Worm (Caenorhabditis elegans) whole organism, midembryonic: ENCODE measurements around the gene Y75B8A.31.
"Not testable (repeated sequence)": the region's sequence is repeated elsewhere in the genome, so short reads cannot be mapped to it uniquely, and the experiment has no call there.

Source experiments
- T22C8.4 ChIP-seq: fragments of 200-800 bp; sonication (Bioruptor generic); IDR thresholded peaks from 2 replicates; pipeline ENCODE4 v1.3.6; 2022; ENCODE audit warnings: missing genetic modification characterization, missing compliant biosample characterization
- cog-1 ChIP-seq: sonication (generic microtip); optimal IDR thresholded peaks from 2 replicates; lab custom pipeline; 2016; ENCODE audit warnings: missing genetic modification characterization, missing compliant biosample characterization
- flt-1 ChIP-seq: fragments of 200-800 bp; sonication (Bioruptor generic); IDR thresholded peaks from 2 replicates; pipeline ENCODE4 v1.3.6; 2022; ENCODE audit warnings: missing genetic modification characterization, missing compliant biosample characterization
- klf-2 ChIP-seq: fragments of 200-800 bp; sonication (Bioruptor generic); conservative IDR thresholded peaks from 2 replicates; pipeline ENCODE4 v1.3.6; 2022; ENCODE audit warnings: missing genetic modification reagents, missing genetic modification characterization, missing compliant biosample characterization
- med-1 ChIP-seq: sonication (generic microtip); optimal IDR thresholded peaks from 2 replicates; lab custom pipeline; 2017; ENCODE audit warnings: missing genetic modification characterization, mild to moderate bottlenecking, missing compliant biosample characterization, antibody characterized with exemption, missing genetic modification reagents; ENCODE audit not compliant: insufficient read depth
- ref-1 ChIP-seq: fragments of 200-800 bp; sonication (Bioruptor generic); conservative IDR thresholded peaks from 2 replicates; pipeline ENCODE4 v1.3.6; 2022; ENCODE audit warnings: missing genetic modification reagents, missing genetic modification characterization, missing compliant biosample characterization
- tab-1 ChIP-seq: fragments of 200-800 bp; sonication (Bioruptor generic); IDR thresholded peaks from 2 replicates; pipeline ENCODE4 v1.3.6; 2022; ENCODE audit warnings: missing genetic modification characterization, missing compliant biosample characterization
- ztf-23 ChIP-seq: fragments of 200-800 bp; sonication (Bioruptor generic); IDR thresholded peaks from 2 replicates; pipeline ENCODE4 v1.3.6; 2022; ENCODE audit warnings: missing genetic modification reagents, missing genetic modification characterization, missing compliant biosample characterization
- ztf-29 ChIP-seq: fragments of 200-800 bp; sonication (Bioruptor generic); IDR thresholded peaks from 2 replicates; pipeline ENCODE4 v1.3.6; 2022; ENCODE audit warnings: missing genetic modification reagents, missing genetic modification characterization, missing compliant biosample characterization

Gene Y75B8A.31

ce11 chrIII:12377198-12377662, 25.8 kb downstream of the Y75B8A.31 start, which contains the start of gene pph-4.2:
pph-4.2 (minus strand) TSS chrIII:12377248.
- TF ChIP-seq klf-2 (GFP tag; lab: Robert Waterston, UW) (no peak), flt-1 (GFP tag; lab: Robert Waterston, UW) (no peak), med-1 (GFP tag; lab: Kevin White, UChicago) (no peak), cog-1 (tag; lab: Kevin White, UChicago) (no peak), ref-1 (GFP tag; lab: Robert Waterston, UW) (no peak), ztf-29 (GFP tag; lab: Robert Waterston, UW) (no peak), tab-1 (GFP tag; lab: Robert Waterston, UW) (no peak), T22C8.4 (GFP tag; lab: Robert Waterston, UW) (no peak), ztf-23 (no peak)

DNA sequence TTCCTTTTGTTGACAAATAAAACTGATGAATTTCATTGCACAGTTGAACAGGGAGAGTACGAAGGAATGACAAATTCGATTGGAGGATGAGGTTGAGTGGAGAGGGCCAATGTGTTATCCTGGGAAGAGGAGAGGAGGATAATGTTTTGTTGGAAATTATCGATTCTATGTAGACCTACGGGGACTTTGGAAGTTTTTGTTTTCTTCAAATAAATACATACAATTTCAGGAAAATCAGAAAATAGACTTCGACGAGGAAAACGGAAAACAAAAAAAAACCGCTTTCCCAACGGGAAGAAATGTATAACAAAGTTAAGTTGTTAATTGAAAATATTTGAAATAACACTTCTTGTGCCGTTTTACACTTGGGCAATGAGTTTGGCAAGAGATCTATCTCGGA, 32.3 kb downstream of the Y75B8A.31 start, which contains the start of gene Y49E10.4:
Y49E10.4 (minus strand) TSS at position 101 of the 400 bp plus-strand sequence.
- TF ChIP-seq klf-2 (GFP tag; lab: Robert Waterston, UW); ztf-23; ztf-29 (GFP tag; lab: Robert Waterston, UW): not testable (repeated sequence)

DNA sequence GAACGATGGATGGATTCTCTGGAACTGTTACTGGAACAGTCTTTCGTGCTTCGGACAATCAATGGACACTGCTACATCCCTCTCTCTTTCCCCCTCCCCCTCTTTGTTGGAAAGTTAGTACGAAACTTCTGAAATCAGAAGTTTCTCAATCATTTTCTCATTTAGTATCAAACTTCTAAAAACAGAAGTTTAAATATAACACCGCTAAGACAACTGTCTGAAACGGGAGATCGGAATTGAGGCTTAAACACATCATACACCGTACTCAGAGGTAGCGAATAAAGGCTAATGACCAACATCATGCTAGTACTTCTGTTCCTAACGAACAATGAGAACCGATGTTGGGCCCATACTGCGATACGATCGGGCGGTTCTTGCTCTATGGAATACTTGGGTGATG, 35.2 kb downstream of the Y75B8A.31 start, which contains the start of gene Y49E10.30:
Y49E10.30 (plus strand) TSS at position 301 of the 400 bp plus-strand sequence.
- TF ChIP-seq tab-1 (GFP tag; lab: Robert Waterston, UW); T22C8.4 (GFP tag; lab: Robert Waterston, UW); ztf-23: not testable (repeated sequence)

- TF ChIP-seq ztf-29 (GFP tag; lab: Robert Waterston, UW) = no peak
- no peak for TF ChIP-seq med-1 (GFP tag; lab: Kevin White, UChicago)
- no peak for TF ChIP-seq ref-1 (GFP tag; lab: Robert Waterston, UW)
- TF ChIP-seq T22C8.4 (GFP tag; lab: Robert Waterston, UW) = no peak
Observed at ce11 chrIII:12388106-12388505, 36.7 kb downstream of the Y75B8A.31 start.

DNA sequence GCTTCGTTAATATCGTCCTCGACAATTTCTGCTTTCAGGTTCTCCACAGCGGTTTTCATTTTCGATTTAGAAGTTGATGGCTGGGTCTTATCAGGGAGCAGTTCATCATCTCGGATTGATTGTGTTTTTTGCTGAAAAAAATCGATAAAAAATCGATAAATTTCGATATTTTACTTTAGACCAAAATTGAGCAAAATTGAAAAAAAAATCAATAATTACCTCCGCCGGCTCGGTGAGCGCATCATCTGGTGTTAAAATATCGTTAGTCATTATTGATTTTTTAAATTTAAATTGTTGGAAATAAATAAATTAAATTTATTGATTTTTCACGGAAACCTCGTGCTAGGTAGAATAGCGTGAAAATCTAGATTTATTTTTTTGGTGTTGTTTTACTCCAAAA, 43.6 kb downstream of the Y75B8A.31 start, which contains the start of gene Y49E10.10:
Y49E10.10 (plus strand) TSS at position 381 of the 400 bp plus-strand sequence.
- TF ChIP-seq klf-2 (GFP tag; lab: Robert Waterston, UW) (no peak), cog-1 (tag; lab: Kevin White, UChicago) (no peak), ztf-29 (GFP tag; lab: Robert Waterston, UW) (no peak), flt-1 (GFP tag; lab: Robert Waterston, UW) (no peak), T22C8.4 (GFP tag; lab: Robert Waterston, UW) (peak; percentile 84), ztf-23 (no peak), ref-1 (GFP tag; lab: Robert Waterston, UW) (no peak)

- TF ChIP-seq ztf-23 = no peak
- no peak for TF ChIP-seq tab-1 (GFP tag; lab: Robert Waterston, UW)
- no peak for TF ChIP-seq ztf-29 (GFP tag; lab: Robert Waterston, UW)
- no peak for TF ChIP-seq T22C8.4 (GFP tag; lab: Robert Waterston, UW)
- no peak for TF ChIP-seq cog-1 (tag; lab: Kevin White, UChicago)
- no peak for TF ChIP-seq flt-1 (GFP tag; lab: Robert Waterston, UW)
Observed at ce11 chrIII:12398468-12398867, 47.0 kb downstream of the Y75B8A.31 start.

DNA sequence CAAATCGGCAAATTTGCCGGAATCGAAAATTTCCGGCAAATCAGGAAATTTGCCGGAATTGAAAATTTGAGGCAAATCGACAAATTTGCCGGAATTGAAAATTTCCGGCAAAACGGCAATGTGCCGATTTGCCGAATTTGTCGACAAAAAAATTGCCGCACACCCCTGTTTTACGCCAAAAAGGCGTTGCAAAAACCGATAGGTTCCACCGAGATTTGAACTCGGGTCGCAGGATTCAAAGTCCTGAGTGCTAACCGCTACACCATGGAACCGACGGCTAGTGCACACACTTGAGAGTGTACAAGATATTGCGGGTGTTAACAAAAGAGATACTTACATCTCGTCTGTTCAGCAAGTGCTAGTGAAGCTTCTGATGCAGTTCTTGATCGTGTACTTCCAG, 48.3 kb downstream of the Y75B8A.31 start:
- peak; percentile 29; the same call in 1 of the 2 replicates for TF ChIP-seq T22C8.4 (GFP tag; lab: Robert Waterston, UW)
- no peak for TF ChIP-seq med-1 (GFP tag; lab: Kevin White, UChicago)
- peak; percentile 47; the same call in 1 of the 2 replicates for TF ChIP-seq ztf-23
- TF ChIP-seq klf-2 (GFP tag; lab: Robert Waterston, UW) = peak; percentile 46; the same call in 1 of the 2 replicates
- TF ChIP-seq ztf-29 (GFP tag; lab: Robert Waterston, UW) = peak; percentile 62
- TF ChIP-seq flt-1 (GFP tag; lab: Robert Waterston, UW) = peak; percentile 86
- 0 out of 2 replicates have a peak, but pooled peaks have one; percentile 50 for TF ChIP-seq ref-1 (GFP tag; lab: Robert Waterston, UW)
- TF ChIP-seq tab-1 (GFP tag; lab: Robert Waterston, UW) = peak; percentile 84
- TF ChIP-seq cog-1 (tag; lab: Kevin White, UChicago) = no peak
